Fruit fly (Drosophila melanogaster): ENCODE results near the gene Dci.

Dci gene

dm6 chr3L:837552-838187 is 13.5 kb upstream of the Dci start, which contains the start of the genes CG13901 and CG13887 (continued):
- TF ChIP-seq CG3726 (GFP tag; IDR thresholded peaks at IDR 0.05): peak; percentile 68; the same call in 1 of the 3 replicates
- peak; percentile 33 for TF ChIP-seq CG10431 (GFP tag; optimal IDR thresholded peaks at IDR 0.05)
- TF ChIP-seq HHEX (GFP tag; optimal IDR thresholded peaks at IDR 0.05): peak; percentile 79
- TF ChIP-seq pho (GFP tag; optimal IDR thresholded peaks at IDR 0.05): peak; percentile 95
- peak; percentile 79 for TF ChIP-seq CG5953 (GFP tag; IDR thresholded peaks at IDR 0.05)
- no peak for TF ChIP-seq Dip2 (GFP tag; IDR thresholded peaks at IDR 0.05)
- TF ChIP-seq Ptx1 (GFP tag; IDR thresholded peaks at IDR 0.05): peak; percentile 90
- no peak; the same call in 2 of the 3 replicates for TF ChIP-seq sr (GFP tag; IDR thresholded peaks at IDR 0.05)
- TF ChIP-seq CG34224 (GFP tag; IDR thresholded peaks at IDR 0.05; ENCODE audit: partially characterized antibody): 0 out of 3 replicates have a peak, but pooled peaks have one; percentile 18
- TF ChIP-seq CG16813 (GFP tag; IDR thresholded peaks at IDR 0.05; ENCODE audit: partially characterized antibody): 0 out of 3 replicates have a peak, but pooled peaks have one; percentile 32
- TF ChIP-seq tio (GFP tag; optimal IDR thresholded peaks at IDR 0.05): no peak
- peak; percentile 80 for TF ChIP-seq D19A (tag; optimal IDR thresholded peaks at IDR 0.05)
- TF ChIP-seq Nf-YA (GFP tag; IDR thresholded peaks at IDR 0.05): peak; percentile 77
- no peak for TF ChIP-seq CkIIα-i1 (GFP tag; IDR thresholded peaks at IDR 0.05)
- peak; percentile 87 for TF ChIP-seq CG18764 (GFP tag; optimal IDR thresholded peaks at IDR 0.05)
- TF ChIP-seq tll (GFP tag; optimal IDR thresholded peaks at IDR 0.05): peak; percentile 14 to 65
- peak; percentile 90 for TF ChIP-seq Meics (GFP tag; optimal IDR thresholded peaks at IDR 0.05)
- TF ChIP-seq yki (optimal IDR thresholded peaks at IDR 0.05): no peak
- 0 out of 3 replicates have a peak, but pooled peaks have one; percentile 54 for TF ChIP-seq knrl (GFP tag; IDR thresholded peaks at IDR 0.05; ENCODE audit: partially characterized antibody)
- TF ChIP-seq schlank (tag; optimal IDR thresholded peaks at IDR 0.05): peak; percentile 81
- TF ChIP-seq NC2β (GFP tag; optimal IDR thresholded peaks at IDR 0.05): peak; percentile 81
- TF ChIP-seq seq (GFP tag; IDR thresholded peaks at IDR 0.05): peak; percentile 79
- TF ChIP-seq Hr78 (GFP tag; optimal IDR thresholded peaks at IDR 0.05): no peak
- peak; percentile 83 for TF ChIP-seq CG13624 (GFP tag; optimal IDR thresholded peaks at IDR 0.05)
- peak; percentile 97 for TF ChIP-seq Xbp1 (GFP tag; optimal IDR thresholded peaks at IDR 0.05)
- 0 out of 2 replicates have a peak, but pooled peaks have one; percentile 40 for TF ChIP-seq gt (GFP tag; IDR thresholded peaks at IDR 0.05)
- peak; percentile 88 for TF ChIP-seq zfh1 (GFP tag; IDR thresholded peaks at IDR 0.05)
- TF ChIP-seq Neu2 (GFP tag; optimal IDR thresholded peaks at IDR 0.05; ENCODE audit: borderline replicate concordance): peak; percentile 25
- TF ChIP-seq CG4282 (GFP tag; optimal IDR thresholded peaks at IDR 0.05): peak; percentile 83
- peak; percentile 87 for TF ChIP-seq CG8089 (GFP tag; optimal IDR thresholded peaks at IDR 0.05)
- peak; percentile 83 for TF ChIP-seq cas (GFP tag; IDR thresholded peaks at IDR 0.05)
- TF ChIP-seq Antp (GFP tag; optimal IDR thresholded peaks at IDR 0.05): peak; percentile 90
- TF ChIP-seq unpg (GFP tag; optimal IDR thresholded peaks at IDR 0.05): peak; percentile 90
- TF ChIP-seq CG14050 (GFP tag; IDR thresholded peaks at IDR 0.05): peak; percentile 73; the same call in 2 of the 3 replicates
- TF ChIP-seq nmo (GFP tag; optimal IDR thresholded peaks at IDR 0.05): peak; percentile 94
- TF ChIP-seq CG2202 (tag; optimal IDR thresholded peaks at IDR 0.05): peak; percentile 78
- peak in 1 of 2 experiments; percentile 42 for TF ChIP-seq Eip74EF (GFP tag; optimal IDR thresholded peaks at IDR 0.05)
- peak; percentile 86 for TF ChIP-seq Dek (tag; optimal IDR thresholded peaks at IDR 0.05)
- TF ChIP-seq aop (GFP tag; IDR thresholded peaks at IDR 0.05): no peak
- peak; percentile 86 for TF ChIP-seq CG7372 (GFP tag; IDR thresholded peaks at IDR 0.05)
- TF ChIP-seq MBD-R2 (GFP tag; IDR thresholded peaks at IDR 0.05): peak; percentile 94
- peak; percentile 87 for TF ChIP-seq ken (GFP tag; IDR thresholded peaks at IDR 0.05)
- peak; percentile 80 for TF ChIP-seq wor (GFP tag; IDR thresholded peaks at IDR 0.05)
- TF ChIP-seq CG7987 (GFP tag; optimal IDR thresholded peaks at IDR 0.05): peak; percentile 84
- peak; percentile 59 for TF ChIP-seq BEAF-32 (GFP tag; optimal IDR thresholded peaks at IDR 0.05)
- peak; percentile 75 for TF ChIP-seq CG4854 (GFP tag; optimal IDR thresholded peaks at IDR 0.05)
- peak; percentile 94 for TF ChIP-seq tin (GFP tag; optimal IDR thresholded peaks at IDR 0.05)
- peak; percentile 97 for TF ChIP-seq zfh2 (GFP tag; optimal IDR thresholded peaks at IDR 0.05)
- TF ChIP-seq CG1024 (GFP tag; IDR thresholded peaks at IDR 0.05): 0 out of 2 replicates have a peak, but pooled peaks have one; percentile 12

Data from whole organism, embryonic.